Fruit fly (Drosophila melanogaster): ENCODE results near the gene eRF3.

DNA sequence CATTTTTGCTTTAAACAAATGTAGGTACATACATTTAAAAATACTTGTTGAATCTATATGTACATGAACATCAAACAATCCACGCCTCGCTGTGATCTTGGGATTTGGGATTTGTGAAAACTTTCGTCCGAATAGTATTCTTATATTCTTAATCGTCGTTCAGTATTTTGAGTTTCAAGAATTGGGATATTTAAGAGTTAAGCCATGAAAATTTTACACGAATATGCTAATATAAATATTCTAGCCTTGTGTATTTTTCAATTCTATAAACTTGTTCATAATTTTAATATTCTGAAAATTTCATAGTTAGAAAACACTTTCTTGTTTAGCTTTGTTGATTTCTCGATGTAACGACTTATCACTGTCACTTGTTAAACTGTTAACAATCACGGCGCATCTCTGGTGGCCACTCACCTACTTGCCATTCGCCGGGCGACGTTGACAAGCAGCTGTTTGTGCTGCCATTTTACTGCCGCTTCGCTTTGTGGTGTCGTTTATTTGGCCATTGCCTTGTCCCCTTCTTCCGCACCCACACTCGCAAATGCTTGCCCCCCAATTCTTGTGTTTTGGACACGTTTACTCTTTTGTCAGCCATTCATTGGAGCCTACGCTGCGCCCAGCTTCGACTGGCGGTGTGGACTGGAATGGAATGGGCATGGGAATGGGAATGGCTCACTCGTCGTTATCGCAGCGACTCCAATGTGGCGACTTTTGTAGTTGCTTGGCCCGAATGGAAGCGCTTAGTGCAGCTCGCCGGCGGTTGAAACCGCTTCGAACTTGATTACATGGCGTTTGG is 1.9 kb downstream of the eRF3 start:
- TF ChIP-seq Rel (GFP tag; optimal IDR thresholded peaks at IDR 0.05) (no peak), Rel (tag; optimal IDR thresholded peaks at IDR 0.05) (peak; percentile 45), Mio (GFP tag; optimal IDR thresholded peaks at IDR 0.05) (no peak), Vsx2 (GFP tag; optimal IDR thresholded peaks at IDR 0.05; ENCODE audit: partially characterized antibody) (no peak), br (GFP tag; optimal IDR thresholded peaks at IDR 0.05) (no peak), GATAd (GFP tag; optimal IDR thresholded peaks at IDR 0.05) (no peak)
